Worm (Caenorhabditis elegans) whole organism, early embryonic: ENCODE data around the gene K04G11.1.

ENCODE experiments used
- B0310.2 ChIP-seq: sonication (generic microtip); optimal IDR thresholded peaks from 2 replicates; lab custom pipeline; 2016; ENCODE audit warnings: mild to moderate bottlenecking, missing genetic modification characterization, missing compliant biosample characterization
- F13C5.2 ChIP-seq: sonication (generic microtip); optimal IDR thresholded peaks from 2 replicates; lab custom pipeline; 2017; ENCODE audit warnings: mild to moderate bottlenecking, missing genetic modification characterization, inconsistent platforms, missing compliant biosample characterization
- aly-1 ChIP-seq: sonication (generic microtip); optimal IDR thresholded peaks from 2 replicates; lab custom pipeline; 2016; ENCODE audit warnings: missing genetic modification characterization, missing compliant biosample characterization
- ama-1 ChIP-seq: fragments of 150-350 bp; optimal IDR thresholded peaks from 2 replicates; lab custom pipeline; 2014
- ceh-13 ChIP-seq: fragments of 200-800 bp; sonication (Bioruptor generic); optimal IDR thresholded peaks from 2 replicates; lab custom pipeline; 2018; ENCODE audit warnings: mild to moderate bottlenecking, missing genetic modification characterization, missing compliant biosample characterization
- ceh-36 ChIP-seq: sonication (generic microtip); optimal IDR thresholded peaks from 2 replicates; lab custom pipeline; 2016; ENCODE audit warnings: missing genetic modification characterization, inconsistent platforms, missing compliant biosample characterization
- ets-7 ChIP-seq: sonication (generic microtip); optimal IDR thresholded peaks from 2 replicates; lab custom pipeline; 2016; ENCODE audit warnings: missing genotype, missing genetic modification characterization, missing compliant biosample characterization
- flt-1 ChIP-seq: fragments of 200-800 bp; sonication (Bioruptor generic); IDR thresholded peaks from 2 replicates; pipeline ENCODE4 v1.3.6; 2022; ENCODE audit warnings: missing genetic modification characterization, missing compliant biosample characterization
- hmbx-1 ChIP-seq: sonication (generic microtip); optimal IDR thresholded peaks from 2 replicates; lab custom pipeline; 2016; ENCODE audit warnings: mild to moderate bottlenecking, missing genetic modification characterization, missing compliant biosample characterization
- hmg-4 ChIP-seq: fragments of 200-800 bp; sonication (Bioruptor generic); optimal IDR thresholded peaks from 2 replicates; lab custom pipeline; 2018; ENCODE audit warnings: mild to moderate bottlenecking, missing genetic modification characterization, missing compliant biosample characterization
- hnd-1 ChIP-seq: sonication (generic microtip); optimal IDR thresholded peaks from 2 replicates; lab custom pipeline; 2016; ENCODE audit warnings: missing genetic modification characterization, missing compliant biosample characterization
- pes-1 ChIP-seq: fragments of 200-800 bp; sonication (Bioruptor generic); IDR thresholded peaks from 2 replicates; pipeline ENCODE4 v1.3.6; 2022; ENCODE audit warnings: missing genetic modification reagents, missing genetic modification characterization, missing compliant biosample characterization
- scrt-1 ChIP-seq: fragments of 200-800 bp; sonication (Bioruptor generic); IDR thresholded peaks from 2 replicates; pipeline ENCODE4 v1.3.6; 2022; ENCODE audit warnings: missing genetic modification characterization, missing compliant biosample characterization
- sea-1 ChIP-seq: fragments of 200-800 bp; sonication (Bioruptor generic); conservative IDR thresholded peaks from 2 replicates; pipeline ENCODE4 v1.3.6; 2022; ENCODE audit warnings: missing genetic modification characterization, missing compliant biosample characterization
- tbx-11 ChIP-seq: fragments of 200-800 bp; sonication (Bioruptor generic); IDR thresholded peaks from 2 replicates; pipeline ENCODE4 v1.3.6; 2022; ENCODE audit warnings: missing genetic modification characterization, missing compliant biosample characterization
- tbx-37 ChIP-seq: fragments of 200-800 bp; sonication (Bioruptor generic); conservative IDR thresholded peaks from 2 replicates; pipeline ENCODE4 v1.3.6; 2022; ENCODE audit warnings: missing genetic modification reagents, missing genetic modification characterization, missing compliant biosample characterization
- tra-4 ChIP-seq: sonication (generic microtip); optimal IDR thresholded peaks from 2 replicates; lab custom pipeline; 2017; ENCODE audit warnings: missing genetic modification characterization, missing compliant biosample characterization

The K04G11.1 gene

ce11 chrX:14311583-14311982, 23.7 kb upstream of the K04G11.1 start, which contains the start of gene mgrn-1:
Gene mgrn-1 (minus strand): TSS chrX:14311683.
- TF ChIP-seq F13C5.2 (tag; lab: Kevin White, UChicago) (no peak), hmg-4 (GFP tag; lab: Kevin White, UChicago) (no peak), hmbx-1 (tag; lab: Kevin White, UChicago) (no peak), aly-1 (tag; lab: Kevin White, UChicago) (no peak), hnd-1 (tag; lab: Kevin White, UChicago) (no peak), ama-1 (lab: Kevin White, UChicago) (no peak), flt-1 (GFP tag; lab: Robert Waterston, UW) (no peak), ets-7 (tag; lab: Kevin White, UChicago) (no peak), tbx-11 (GFP tag; lab: Robert Waterston, UW) (no peak), tbx-37 (no peak), tra-4 (no peak), sea-1 (GFP tag; lab: Robert Waterston, UW) (no peak)

- TF ChIP-seq ceh-13 (GFP tag; lab: Kevin White, UChicago), result peak; percentile 4
- no peak for TF ChIP-seq ceh-36 (tag; lab: Kevin White, UChicago)
- no peak for TF ChIP-seq aly-1 (tag; lab: Kevin White, UChicago)
- TF ChIP-seq hmg-4 (GFP tag; lab: Kevin White, UChicago), result peak; percentile 88
- no peak for TF ChIP-seq hmbx-1 (tag; lab: Kevin White, UChicago)
- no peak for TF ChIP-seq ama-1 (lab: Kevin White, UChicago)
- 0 out of 2 replicates have a peak, but pooled peaks have one; percentile 28 for TF ChIP-seq scrt-1 (GFP tag; lab: Robert Waterston, UW)
- TF ChIP-seq tbx-37, result 0 out of 2 replicates have a peak, but pooled peaks have one; percentile 18
- TF ChIP-seq ets-7 (tag; lab: Kevin White, UChicago), result no peak
- no peak for TF ChIP-seq hnd-1 (tag; lab: Kevin White, UChicago)
- peak; percentile 76 for TF ChIP-seq F13C5.2 (tag; lab: Kevin White, UChicago)
- TF ChIP-seq tbx-11 (GFP tag; lab: Robert Waterston, UW), result no peak
- TF ChIP-seq flt-1 (GFP tag; lab: Robert Waterston, UW), result peak; percentile 59; the same call in 1 of the 2 replicates
- no peak for TF ChIP-seq sea-1 (GFP tag; lab: Robert Waterston, UW)
- no peak for TF ChIP-seq pes-1 (GFP tag; lab: Robert Waterston, UW)
- peak; percentile 54 for TF ChIP-seq B0310.2
- TF ChIP-seq tra-4, result no peak
Measured at ce11 chrX:14312416-14312815, 22.9 kb upstream of the K04G11.1 start.

- no peak for TF ChIP-seq hmbx-1 (tag; lab: Kevin White, UChicago)
- no peak for TF ChIP-seq tra-4
- no peak for TF ChIP-seq ama-1 (lab: Kevin White, UChicago)
- no peak for TF ChIP-seq scrt-1 (GFP tag; lab: Robert Waterston, UW)
- no peak for TF ChIP-seq tbx-37
- TF ChIP-seq ceh-13 (GFP tag; lab: Kevin White, UChicago), result no peak
- no peak for TF ChIP-seq hmg-4 (GFP tag; lab: Kevin White, UChicago)
- no peak for TF ChIP-seq F13C5.2 (tag; lab: Kevin White, UChicago)
Measured at ce11 chrX:14313627-14314026, 21.7 kb upstream of the K04G11.1 start, which contains the start of gene prx-1. Gene prx-1 (plus strand): TSS chrX:14313927.

- no peak for TF ChIP-seq F13C5.2 (tag; lab: Kevin White, UChicago)
- TF ChIP-seq flt-1 (GFP tag; lab: Robert Waterston, UW), result no peak
- no peak for TF ChIP-seq tbx-11 (GFP tag; lab: Robert Waterston, UW)
- TF ChIP-seq B0310.2, result no peak
- TF ChIP-seq sea-1 (GFP tag; lab: Robert Waterston, UW), result no peak
- TF ChIP-seq tra-4, result no peak
- TF ChIP-seq hnd-1 (tag; lab: Kevin White, UChicago), result no peak
- TF ChIP-seq pes-1 (GFP tag; lab: Robert Waterston, UW), result no peak
- TF ChIP-seq hmbx-1 (tag; lab: Kevin White, UChicago), result no peak
Measured at ce11 chrX:14316132-14316531, 19.2 kb upstream of the K04G11.1 start.

- TF ChIP-seq sea-1 (GFP tag; lab: Robert Waterston, UW) (no peak), ets-7 (tag; lab: Kevin White, UChicago) (no peak), hmg-4 (GFP tag; lab: Kevin White, UChicago) (no peak), F13C5.2 (tag; lab: Kevin White, UChicago) (no peak), hmbx-1 (tag; lab: Kevin White, UChicago) (no peak), ama-1 (lab: Kevin White, UChicago) (no peak), aly-1 (tag; lab: Kevin White, UChicago) (no peak), tbx-37 (no peak), ceh-36 (tag; lab: Kevin White, UChicago) (no peak)
Measured at ce11 chrX:14320298-14320697, 15.0 kb upstream of the K04G11.1 start, which contains the start of gene C11H1.9. Gene C11H1.9 (minus strand): TSS chrX:14320398.

ce11 chrX:14322793-14323192, 12.5 kb upstream of the K04G11.1 start:
- TF ChIP-seq aly-1 (tag; lab: Kevin White, UChicago) (no peak), tbx-11 (GFP tag; lab: Robert Waterston, UW) (no peak), tbx-37 (no peak), ets-7 (tag; lab: Kevin White, UChicago) (no peak), B0310.2 (no peak), flt-1 (GFP tag; lab: Robert Waterston, UW) (no peak), hmbx-1 (tag; lab: Kevin White, UChicago) (no peak), hnd-1 (tag; lab: Kevin White, UChicago) (no peak), ceh-13 (GFP tag; lab: Kevin White, UChicago) (no peak), ama-1 (lab: Kevin White, UChicago) (no peak)

- TF ChIP-seq ama-1 (lab: Kevin White, UChicago), result no peak
- TF ChIP-seq hmbx-1 (tag; lab: Kevin White, UChicago), result no peak
- no peak for TF ChIP-seq tra-4
- TF ChIP-seq hmg-4 (GFP tag; lab: Kevin White, UChicago), result no peak
- no peak for TF ChIP-seq ets-7 (tag; lab: Kevin White, UChicago)
- no peak for TF ChIP-seq B0310.2
- no peak for TF ChIP-seq tbx-37
Measured at ce11 chrX:14324289-14324688, 11.0 kb upstream of the K04G11.1 start.
